Fruit fly (Drosophila melanogaster) whole organism, prepupa: Measurements from ENCODE around the gene CG43678.

Source experiments
- CG10631 ChIP-seq: fragments of 200-800 bp; sonication (Bioruptor generic); optimal IDR thresholded peaks from 2 replicates; lab custom pipeline; 2016; ENCODE audit warnings: missing biosample characterization, missing genetic modification characterization
- CG11294 ChIP-seq: fragments of 200-800 bp; sonication (Bioruptor generic); IDR thresholded peaks from 2 replicates; pipeline ENCODE4 v1.3.6; 2022; ENCODE audit warnings: missing biosample characterization, missing genetic modification characterization
- CG11762 ChIP-seq: fragments of 200-800 bp; sonication (Bioruptor generic); optimal IDR thresholded peaks from 3 replicates; lab custom pipeline; 2016; ENCODE audit warnings: missing biosample characterization, missing genetic modification characterization; ENCODE audit not compliant: insufficient read depth
- CG11902 ChIP-seq: fragments of 200-800 bp; sonication (Bioruptor generic); optimal IDR thresholded peaks from 3 replicates; lab custom pipeline; 2016; ENCODE audit warnings: missing biosample characterization, missing genetic modification characterization
- CG15336 ChIP-seq: fragments of 200-800 bp; sonication (Bioruptor generic); IDR thresholded peaks from 2 replicates; pipeline ENCODE4 v1.3.6; 2022; ENCODE audit warnings: missing biosample characterization, missing genetic modification characterization
- CG16779 ChIP-seq: fragments of 200-800 bp; sonication (Bioruptor generic); optimal IDR thresholded peaks from 3 replicates; lab custom pipeline; 2017; ENCODE audit warnings: missing biosample characterization, mild to moderate bottlenecking, missing genetic modification characterization
- CG31627 ChIP-seq: fragments of 200-800 bp; sonication (Bioruptor generic); optimal IDR thresholded peaks from 3 replicates; lab custom pipeline; 2016; ENCODE audit warnings: missing biosample characterization, missing genetic modification characterization
- CG34406 ChIP-seq: fragments of 200-800 bp; sonication (Bioruptor generic); optimal IDR thresholded peaks from 3 replicates; lab custom pipeline; 2016; ENCODE audit warnings: missing biosample characterization, missing genetic modification characterization
- CG6163 ChIP-seq: fragments of 200-800 bp; sonication (Bioruptor generic); IDR thresholded peaks from 3 replicates; pipeline ENCODE4 v1.3.6; 2022; ENCODE audit warnings: missing biosample characterization, missing genetic modification characterization
- CG6792 ChIP-seq: fragments of 200-800 bp; sonication (Bioruptor generic); optimal IDR thresholded peaks from 3 replicates; lab custom pipeline; 2016; ENCODE audit warnings: missing biosample characterization, missing genetic modification characterization
- CG6808 ChIP-seq: fragments of 200-800 bp; sonication (Bioruptor generic); optimal IDR thresholded peaks from 3 replicates; lab custom pipeline; 2017; ENCODE audit warnings: missing biosample characterization, missing genetic modification characterization, mild to moderate bottlenecking, moderate library complexity, missing genetic modification reagents
- CG6854 ChIP-seq: fragments of 200-800 bp; sonication (Bioruptor generic); optimal IDR thresholded peaks from 2 replicates; lab custom pipeline; 2017; ENCODE audit warnings: missing biosample characterization, mild to moderate bottlenecking, missing genetic modification characterization
- CG7368 ChIP-seq: fragments of 200-800 bp; sonication (Bioruptor generic); optimal IDR thresholded peaks from 3 replicates; lab custom pipeline; 2016; ENCODE audit warnings: missing biosample characterization, missing genetic modification characterization
- CG8119 ChIP-seq: fragments of 200-800 bp; sonication (Bioruptor generic); IDR thresholded peaks from 3 replicates; pipeline ENCODE4 v1.3.6; 2022; ENCODE audit warnings: missing biosample characterization, missing genetic modification characterization
- CG8319 ChIP-seq: fragments of 200-800 bp; sonication (Bioruptor generic); optimal IDR thresholded peaks from 3 replicates; lab custom pipeline; 2016; ENCODE audit warnings: missing biosample characterization, missing genetic modification characterization
- CG9139 ChIP-seq: fragments of 200-800 bp; sonication (Bioruptor generic); optimal IDR thresholded peaks from 3 replicates; lab custom pipeline; 2017; ENCODE audit warnings: missing biosample characterization, mild to moderate bottlenecking, missing genetic modification characterization
- Eip75B ChIP-seq: fragments of 200-800 bp; sonication (Bioruptor generic); optimal IDR thresholded peaks from 3 replicates; lab custom pipeline; 2016; ENCODE audit warnings: missing biosample characterization, missing genetic modification characterization
- Eip78C ChIP-seq: fragments of 200-800 bp; sonication (Bioruptor generic); peaks from one replicate; lab custom pipeline; 2016; ENCODE audit warnings: missing biosample characterization, missing genetic modification characterization
- Ets21C ChIP-seq: fragments of 200-800 bp; sonication (Bioruptor generic); optimal IDR thresholded peaks from 3 replicates; lab custom pipeline; 2016; ENCODE audit warnings: missing biosample characterization, missing genetic modification characterization
- Gug ChIP-seq: fragments of 200-800 bp; sonication (Bioruptor generic); IDR thresholded peaks from 2 replicates; pipeline ENCODE4 v1.3.6; 2022; ENCODE audit warnings: missing biosample characterization, missing genetic modification characterization
- Hr39 ChIP-seq: fragments of 200-800 bp; sonication (Bioruptor generic); optimal IDR thresholded peaks from 2 replicates; lab custom pipeline; 2016; ENCODE audit warnings: missing biosample characterization, missing genetic modification characterization
- Hr4 ChIP-seq: fragments of 200-800 bp; sonication (Bioruptor generic); optimal IDR thresholded peaks from 3 replicates; lab custom pipeline; 2016; ENCODE audit warnings: missing biosample characterization, missing genetic modification characterization
- Lpt ChIP-seq: fragments of 200-800 bp; sonication (Bioruptor generic); optimal IDR thresholded peaks from 3 replicates; lab custom pipeline; 2016; ENCODE audit warnings: missing biosample characterization, missing genetic modification characterization
- Met ChIP-seq: fragments of 200-800 bp; sonication (Bioruptor generic); optimal IDR thresholded peaks from 3 replicates; lab custom pipeline; 2016; ENCODE audit warnings: missing biosample characterization, missing genetic modification characterization
- OdsH ChIP-seq: fragments of 200-800 bp; sonication (Bioruptor generic); optimal IDR thresholded peaks from 3 replicates; lab custom pipeline; 2016; ENCODE audit warnings: missing biosample characterization, missing genetic modification characterization
- Smox ChIP-seq: fragments of 200-800 bp; sonication (Bioruptor generic); optimal IDR thresholded peaks from 3 replicates; lab custom pipeline; 2016; ENCODE audit warnings: missing biosample characterization, missing genetic modification characterization
- Sox102F ChIP-seq: fragments of 200-800 bp; sonication (Bioruptor generic); optimal IDR thresholded peaks from 2 replicates; lab custom pipeline; 2016; ENCODE audit warnings: missing biosample characterization, mild to moderate bottlenecking, missing genetic modification characterization
- Sox14 ChIP-seq: fragments of 200-800 bp; sonication (Bioruptor generic); optimal IDR thresholded peaks from 3 replicates; lab custom pipeline; 2016; ENCODE audit warnings: missing biosample characterization, missing genetic modification characterization
- achi ChIP-seq: fragments of 200-800 bp; sonication (Bioruptor generic); optimal IDR thresholded peaks from 3 replicates; lab custom pipeline; 2016; ENCODE audit warnings: missing biosample characterization, missing genetic modification characterization
- acj6 ChIP-seq: fragments of 200-800 bp; sonication (Bioruptor generic); optimal IDR thresholded peaks from 3 replicates; lab custom pipeline; 2016; ENCODE audit warnings: missing biosample characterization, missing genetic modification characterization
- cyc ChIP-seq: fragments of 200-800 bp; sonication (Bioruptor generic); optimal IDR thresholded peaks from 3 replicates; lab custom pipeline; 2016; ENCODE audit warnings: missing biosample characterization, missing genetic modification characterization
- dac ChIP-seq: fragments of 200-800 bp; sonication (Bioruptor generic); optimal IDR thresholded peaks from 2 replicates; lab custom pipeline; 2017; ENCODE audit warnings: missing biosample characterization, mild to moderate bottlenecking, missing genetic modification characterization
- dsx ChIP-seq: fragments of 200-800 bp; optimal IDR thresholded peaks from 3 replicates; lab custom pipeline; 2019; ENCODE audit warnings: missing biosample characterization, mild to moderate bottlenecking, missing genetic modification characterization, moderate library complexity; ENCODE audit not compliant: poor library complexity, severe bottlenecking
- eg ChIP-seq: fragments of 200-800 bp; sonication (Bioruptor generic); IDR thresholded peaks from 3 replicates; pipeline ENCODE4 v1.3.6; 2022; ENCODE audit warnings: missing biosample characterization, missing genetic modification characterization
- esn ChIP-seq: fragments of 200-800 bp; sonication (Bioruptor generic); optimal IDR thresholded peaks from 2 replicates; lab custom pipeline; 2016; ENCODE audit warnings: missing biosample characterization, mild to moderate bottlenecking, missing genetic modification characterization, moderate library complexity
- fd85E ChIP-seq: fragments of 200-800 bp; sonication (Bioruptor generic); optimal IDR thresholded peaks from 3 replicates; lab custom pipeline; 2016; ENCODE audit warnings: missing biosample characterization, missing genetic modification characterization
- fkh ChIP-seq: fragments of 200-800 bp; sonication (Bioruptor generic); optimal IDR thresholded peaks from 3 replicates; lab custom pipeline; 2017; ENCODE audit warnings: missing biosample characterization, mild to moderate bottlenecking, missing genetic modification characterization, moderate library complexity
- lz ChIP-seq: fragments of 200-800 bp; sonication (Bioruptor generic); optimal IDR thresholded peaks from 3 replicates; lab custom pipeline; 2016; ENCODE audit warnings: missing biosample characterization, missing genetic modification characterization
- pdm3 ChIP-seq: fragments of 200-800 bp; sonication (Bioruptor generic); optimal IDR thresholded peaks from 3 replicates; lab custom pipeline; 2016; ENCODE audit warnings: missing biosample characterization, missing genetic modification characterization
- salr ChIP-seq, 2 experiments: fragments of 200-800 bp; sonication (Bioruptor generic); optimal IDR thresholded peaks; 3 replicates each; lab custom pipeline; 2016 to 2018; ENCODE audit warnings: missing biosample characterization in 2 of 2, missing genetic modification characterization in 2 of 2, mild to moderate bottlenecking in 1 of 2
- spab ChIP-seq: fragments of 200-800 bp; sonication (Bioruptor generic); optimal IDR thresholded peaks from 2 replicates; lab custom pipeline; 2017; ENCODE audit warnings: missing biosample characterization, mild to moderate bottlenecking, missing genetic modification characterization, missing genetic modification reagents
- ss ChIP-seq, 2 experiments: fragments of 200-800 bp; sonication (Bioruptor generic); optimal IDR thresholded peaks; 2 replicates in 1 of 2; 3 replicates in 1 of 2; lab custom pipeline; 2017 to 2018; ENCODE audit warnings: mild to moderate bottlenecking in 2 of 2, missing biosample characterization in 2 of 2, missing genetic modification characterization in 2 of 2, moderate library complexity in 1 of 2
- svp ChIP-seq: fragments of 200-800 bp; sonication (Bioruptor generic); peaks from one replicate; lab custom pipeline; 2016; ENCODE audit warnings: missing biosample characterization, missing genetic modification characterization
- topi ChIP-seq: fragments of 200-800 bp; sonication (Bioruptor generic); optimal IDR thresholded peaks from 3 replicates; lab custom pipeline; 2016; ENCODE audit warnings: missing biosample characterization, missing genetic modification characterization
- vri ChIP-seq: fragments of 200-800 bp; sonication (Bioruptor generic); optimal IDR thresholded peaks from 3 replicates; lab custom pipeline; 2016; ENCODE audit warnings: missing biosample characterization, mild to moderate bottlenecking, missing genetic modification characterization

CG43678 gene

dm6 chr3L:15094589-15095288, 45.4 kb upstream of the CG43678 start, which contains the start of the genes sstn, Plp and GlyRS (continued):
- peak; percentile 24 for TF ChIP-seq vri (GFP tag; lab: Kevin White, UChicago)
- no peak for TF ChIP-seq CG11762 (GFP tag; lab: Kevin White, UChicago)
- TF ChIP-seq CG7368 (GFP tag; lab: Kevin White, UChicago): no peak
- no peak for TF ChIP-seq spab
- TF ChIP-seq Eip78C (GFP tag; lab: Kevin White, UChicago): peak; percentile 57
- no peak for TF ChIP-seq Sox14 (GFP tag; lab: Kevin White, UChicago)
- no peak for TF ChIP-seq CG11902 (GFP tag; lab: Kevin White, UChicago)
- TF ChIP-seq ss (GFP tag; optimal IDR thresholded peaks at IDR 0.05; lab: Kevin White, UChicago): peak in 1 of 2 experiments; percentile 33
- no peak for TF ChIP-seq CG11294 (GFP tag; lab: Robert Waterston, UW)
- no peak for TF ChIP-seq CG31627 (GFP tag; lab: Kevin White, UChicago)
- TF ChIP-seq achi (GFP tag; lab: Kevin White, UChicago): peak; percentile 33
- no peak for TF ChIP-seq Smox (GFP tag; lab: Kevin White, UChicago)
- no peak for TF ChIP-seq CG6163 (GFP tag; lab: Robert Waterston, UW)
- peak; percentile 12 for TF ChIP-seq Eip75B (GFP tag; lab: Kevin White, UChicago)
- no peak for TF ChIP-seq CG8119 (GFP tag; lab: Robert Waterston, UW)
- TF ChIP-seq pdm3 (GFP tag; lab: Kevin White, UChicago): peak; percentile 29
- no peak for TF ChIP-seq dac (GFP tag; lab: Kevin White, UChicago)
- no peak for TF ChIP-seq CG8319 (GFP tag; lab: Kevin White, UChicago)
- TF ChIP-seq CG9139 (GFP tag; lab: Kevin White, UChicago): no peak
- peak; percentile 20 for TF ChIP-seq esn (GFP tag; lab: Kevin White, UChicago)
- no peak for TF ChIP-seq Gug (GFP tag; lab: Robert Waterston, UW)
- TF ChIP-seq acj6: peak; percentile 36
- no peak for TF ChIP-seq Hr39
- TF ChIP-seq CG10631 (GFP tag; lab: Kevin White, UChicago): peak; percentile 55
- TF ChIP-seq Sox102F: no peak
- TF ChIP-seq Lpt (GFP tag; lab: Kevin White, UChicago): no peak
- TF ChIP-seq cyc (GFP tag; lab: Kevin White, UChicago): no peak
- TF ChIP-seq fd85E (GFP tag; lab: Kevin White, UChicago): no peak
- TF ChIP-seq eg (GFP tag; lab: Robert Waterston, UW): no peak

dm6 chr3L:15093929-15094588, 44.8 kb upstream of the CG43678 start:
- TF ChIP-seq acj6: no peak
- TF ChIP-seq CG6792 (GFP tag; lab: Kevin White, UChicago): peak; percentile 12
- peak; percentile 20 for TF ChIP-seq Hr39
- no peak for TF ChIP-seq dsx
- TF ChIP-seq eg (GFP tag; lab: Robert Waterston, UW): peak; percentile 48; the same call in 1 of the 3 replicates
- TF ChIP-seq CG6808 (GFP tag; lab: Kevin White, UChicago): peak; percentile 32
- TF ChIP-seq Ets21C (GFP tag; lab: Kevin White, UChicago): peak; percentile 3
- TF ChIP-seq pdm3 (GFP tag; lab: Kevin White, UChicago): peak; percentile 35
- TF ChIP-seq OdsH (GFP tag; lab: Kevin White, UChicago): peak; percentile 14
- peak; percentile 19 for TF ChIP-seq Hr4
- peak; percentile 2 for TF ChIP-seq lz (GFP tag; lab: Kevin White, UChicago)
- peak; percentile 4 for TF ChIP-seq Met (GFP tag; lab: Kevin White, UChicago)
- peak; percentile 15 for TF ChIP-seq Eip75B (GFP tag; lab: Kevin White, UChicago)
- peak; percentile 15 for TF ChIP-seq CG34406 (GFP tag; lab: Kevin White, UChicago)
- TF ChIP-seq CG11762 (GFP tag; lab: Kevin White, UChicago): no peak
- no peak for TF ChIP-seq salr (GFP tag; optimal IDR thresholded peaks at IDR 0.05; lab: Kevin White, UChicago)
- peak; percentile 66 for TF ChIP-seq fkh (GFP tag; lab: Kevin White, UChicago)
- TF ChIP-seq CG15336 (GFP tag; lab: Robert Waterston, UW): peak; percentile 44; the same call in 1 of the 2 replicates
- TF ChIP-seq Sox102F: peak; percentile 32
- TF ChIP-seq svp (GFP tag; lab: Kevin White, UChicago): peak; percentile 85
- peak; percentile 73 for TF ChIP-seq Eip78C (GFP tag; lab: Kevin White, UChicago)
- TF ChIP-seq cyc (GFP tag; lab: Kevin White, UChicago): peak; percentile 29
- peak; percentile 40 for TF ChIP-seq CG31627 (GFP tag; lab: Kevin White, UChicago)
- no peak for TF ChIP-seq achi (GFP tag; lab: Kevin White, UChicago)
- no peak for TF ChIP-seq CG16779 (tag; lab: Kevin White, UChicago)
- TF ChIP-seq topi (GFP tag; lab: Kevin White, UChicago): peak; percentile 44
- TF ChIP-seq CG6854 (GFP tag; lab: Kevin White, UChicago): no peak
- peak; percentile 37 for TF ChIP-seq esn (GFP tag; lab: Kevin White, UChicago)
- TF ChIP-seq Sox14 (GFP tag; lab: Kevin White, UChicago): peak; percentile 17
- peak; percentile 77 for TF ChIP-seq vri (GFP tag; lab: Kevin White, UChicago)
